Fruit fly (Drosophila melanogaster) S2 (cell line): ENCODE measurements around the gene Dred.

Experiments used
- CG8478 ChIP-seq: fragments of >200 bp; optimal IDR thresholded peaks from 2 replicates; lab custom pipeline; 2018
- CTCF ChIP-seq, 2 experiments: fragments of >200 bp; optimal IDR thresholded peaks; 2 replicates each; lab custom pipeline; 2018

DNA sequence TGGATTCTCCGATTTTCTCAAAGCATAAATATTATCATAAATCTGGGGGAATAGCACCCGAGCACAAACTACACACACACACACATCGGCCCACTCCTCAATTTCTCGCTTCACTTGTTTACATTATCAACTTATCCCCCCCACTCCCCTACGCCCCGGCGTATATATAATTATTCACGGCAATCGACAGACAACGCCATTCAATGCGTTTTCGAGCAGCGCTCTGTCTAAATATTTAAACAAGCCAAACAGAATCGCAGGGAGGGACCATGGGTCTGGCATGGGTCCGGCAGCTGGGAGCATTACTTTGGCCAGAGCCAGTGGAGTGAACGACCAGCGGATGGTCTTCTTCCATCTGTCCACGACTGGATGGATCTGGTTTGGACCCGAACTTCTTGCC is 31.6 kb upstream of the Dred start:
- no peak for TF ChIP-seq CG8478 (lab: Kevin White, UChicago)
- no peak for TF ChIP-seq CTCF (optimal IDR thresholded peaks at IDR 0.05; lab: Kevin White, UChicago)
